Fruit fly (Drosophila melanogaster) whole organism, adult: ENCODE data around the gene dtn.

ENCODE experiments used
- CG11617 ChIP-seq: fragments of 200-800 bp; sonication (Bioruptor generic); optimal IDR thresholded peaks from 2 replicates; lab custom pipeline; 2017; ENCODE audit warnings: mild to moderate bottlenecking, missing biosample characterization, missing genetic modification reagents, missing genetic modification characterization
- CG12768 ChIP-seq: fragments of 200-800 bp; sonication (Bioruptor generic); optimal IDR thresholded peaks from 2 replicates; lab custom pipeline; 2017; ENCODE audit warnings: missing biosample characterization, missing genetic modification characterization, mild to moderate bottlenecking, moderate library complexity, missing genetic modification reagents
- CG14711 ChIP-seq: fragments of 200-800 bp; sonication (Bioruptor generic); optimal IDR thresholded peaks from 2 replicates; lab custom pipeline; 2018; ENCODE audit warnings: missing biosample characterization, mild to moderate bottlenecking, missing genetic modification characterization, moderate library complexity
- CG1620 ChIP-seq: fragments of 200-800 bp; sonication (Bioruptor generic); optimal IDR thresholded peaks from 2 replicates; lab custom pipeline; 2016; ENCODE audit warnings: missing biosample characterization, missing genetic modification characterization
- CG33017 ChIP-seq: fragments of 200-800 bp; sonication (Bioruptor generic); optimal IDR thresholded peaks from 2 replicates; lab custom pipeline; 2018; ENCODE audit warnings: missing biosample characterization, mild to moderate bottlenecking, missing genetic modification characterization, moderate library complexity
- CG5204 ChIP-seq: fragments of 200-800 bp; sonication (Bioruptor generic); optimal IDR thresholded peaks from 2 replicates; lab custom pipeline; 2016; ENCODE audit warnings: missing biosample characterization, missing genetic modification characterization
- CG7045 ChIP-seq: fragments of 200-800 bp; sonication (Bioruptor generic); optimal IDR thresholded peaks from 2 replicates; lab custom pipeline; 2017; ENCODE audit warnings: missing biosample characterization, mild to moderate bottlenecking, missing genetic modification characterization
- CG7101 ChIP-seq: fragments of 200-800 bp; sonication (Bioruptor generic); optimal IDR thresholded peaks from 2 replicates; lab custom pipeline; 2018; ENCODE audit warnings: missing biosample characterization, mild to moderate bottlenecking, missing genetic modification characterization, moderate library complexity
- Clk ChIP-seq: fragments of 200-800 bp; sonication (Bioruptor generic); optimal IDR thresholded peaks from 2 replicates; lab custom pipeline; 2017; ENCODE audit warnings: missing biosample characterization, missing genetic modification characterization
- Crg-1 ChIP-seq: fragments of 200-800 bp; sonication (Bioruptor generic); optimal IDR thresholded peaks from 2 replicates; lab custom pipeline; 2016; ENCODE audit warnings: missing biosample characterization, missing genetic modification characterization
- Hr96 ChIP-seq: fragments of 200-800 bp; sonication (Bioruptor generic); optimal IDR thresholded peaks from 2 replicates; lab custom pipeline; 2016; ENCODE audit warnings: missing biosample characterization, missing genetic modification characterization
- Mnt ChIP-seq: fragments of 200-800 bp; sonication (Bioruptor generic); optimal IDR thresholded peaks from 2 replicates; lab custom pipeline; 2016; ENCODE audit warnings: missing biosample characterization, mild to moderate bottlenecking, missing genetic modification characterization
- bab1 ChIP-seq: fragments of 200-800 bp; sonication (Bioruptor generic); optimal IDR thresholded peaks from 3 replicates; lab custom pipeline; 2019; ENCODE audit warnings: missing biosample characterization, mild to moderate bottlenecking, missing genetic modification characterization, moderate library complexity
- cic ChIP-seq: fragments of 200-800 bp; sonication (Bioruptor generic); optimal IDR thresholded peaks from 2 replicates; lab custom pipeline; 2017; ENCODE audit warnings: missing biosample characterization, mild to moderate bottlenecking, missing genetic modification characterization, moderate library complexity
- cnc ChIP-seq, 2 experiments: fragments of >200 bp; optimal IDR thresholded peaks; 2 replicates each; lab custom pipeline; 2017
- kay ChIP-seq: fragments of 200-800 bp; sonication (Bioruptor generic); peaks from one replicate; lab custom pipeline; 2016; ENCODE audit warnings: missing biosample characterization, missing genetic modification characterization, borderline replicate concordance
- ovo ChIP-seq: fragments of 200-800 bp; sonication (Bioruptor generic); optimal IDR thresholded peaks from 2 replicates; lab custom pipeline; 2016; ENCODE audit warnings: missing biosample characterization, missing genetic modification characterization
- pad ChIP-seq: fragments of 200-800 bp; sonication (Bioruptor generic); optimal IDR thresholded peaks from 3 replicates; lab custom pipeline; 2017; ENCODE audit warnings: missing biosample characterization, missing genetic modification characterization, mild to moderate bottlenecking, moderate library complexity, missing genetic modification reagents
- tj ChIP-seq: fragments of 200-800 bp; sonication (Bioruptor generic); optimal IDR thresholded peaks from 3 replicates; lab custom pipeline; 2017; ENCODE audit warnings: missing biosample characterization, mild to moderate bottlenecking, missing genetic modification characterization, moderate library complexity
- toe ChIP-seq: fragments of 200-800 bp; sonication (Bioruptor generic); optimal IDR thresholded peaks from 2 replicates; lab custom pipeline; 2016; ENCODE audit warnings: missing biosample characterization, missing genetic modification characterization

Gene dtn

DNA sequence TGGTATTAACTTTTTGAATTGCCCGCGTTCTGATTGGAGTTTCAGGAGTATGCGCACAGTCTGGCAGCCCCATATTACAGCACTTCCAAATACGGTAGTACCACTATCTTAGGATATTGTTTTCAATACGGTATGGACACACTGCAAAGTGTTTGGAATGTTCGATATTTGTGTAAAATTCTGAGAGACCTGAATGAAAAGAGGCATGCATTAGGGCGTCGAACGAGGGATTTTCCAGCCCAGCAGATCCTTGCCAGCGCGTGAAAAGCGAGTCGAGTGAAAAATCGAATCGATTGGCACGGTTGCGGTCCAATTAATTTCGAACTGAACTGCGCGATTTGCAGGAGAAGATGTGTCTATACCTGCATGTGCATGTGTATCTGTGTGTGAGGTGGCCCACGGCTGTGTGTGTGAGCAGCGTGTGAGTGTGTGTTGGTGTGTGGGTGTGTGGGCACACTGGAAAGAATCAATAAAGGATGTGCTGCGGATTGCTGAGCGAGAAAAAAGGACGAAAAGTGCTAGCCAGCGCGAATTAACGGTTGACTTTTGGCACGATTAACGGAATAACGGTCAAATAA is at the start of gene dtn:
dtn (plus strand) TSS at position 176 of the 578 bp plus-strand sequence.
- TF ChIP-seq Clk: no peak
- TF ChIP-seq Mnt: peak; percentile 18
- no peak for TF ChIP-seq CG12768 (GFP tag; lab: Kevin White, UChicago)
- no peak for TF ChIP-seq Hr96
- no peak for TF ChIP-seq CG7045 (GFP tag; lab: Kevin White, UChicago)
- TF ChIP-seq bab1 (GFP tag; lab: Kevin White, UChicago): no peak
- TF ChIP-seq pad: peak; percentile 30
- TF ChIP-seq cic (GFP tag; lab: Kevin White, UChicago): no peak
- TF ChIP-seq CG11617 (GFP tag; lab: Kevin White, UChicago): no peak

- TF ChIP-seq Hr96 (no peak), Mnt (no peak)
These were observed 46.0 kb upstream of the dtn start for dm6 chrX:6179428-6179827.

DNA sequence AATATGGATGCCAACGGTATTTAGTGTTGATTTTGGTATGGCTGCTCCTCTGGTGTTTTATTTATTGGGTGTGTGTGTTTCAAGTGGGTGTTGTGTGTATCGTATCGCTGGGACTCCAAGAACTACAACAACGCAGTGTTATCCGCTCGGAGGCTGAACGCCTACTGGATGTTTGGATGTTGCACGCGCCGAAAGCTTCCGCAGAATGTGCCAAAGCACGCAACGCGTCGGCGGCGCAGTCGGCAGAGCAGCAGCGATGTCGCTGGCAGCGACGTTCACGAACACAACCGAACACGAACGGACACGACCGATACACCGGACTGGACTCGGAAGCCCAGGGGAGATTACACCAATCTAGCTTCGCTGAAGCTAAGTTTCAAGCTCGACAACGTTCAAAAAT is 33.1 kb upstream of the dtn start, which contains the start of gene Ca-alpha1T:
Ca-alpha1T (minus strand) TSS at position 152 of the 400 bp plus-strand sequence.
- TF ChIP-seq CG7045 (GFP tag; lab: Kevin White, UChicago): no peak
- TF ChIP-seq bab1 (GFP tag; lab: Kevin White, UChicago): no peak
- TF ChIP-seq CG12768 (GFP tag; lab: Kevin White, UChicago): no peak
- TF ChIP-seq cic (GFP tag; lab: Kevin White, UChicago): no peak
- TF ChIP-seq CG14711 (tag; lab: Kevin White, UChicago): no peak
- TF ChIP-seq tj: no peak
- no peak for TF ChIP-seq CG11617 (GFP tag; lab: Kevin White, UChicago)
- no peak for TF ChIP-seq CG33017 (tag; lab: Kevin White, UChicago)
- TF ChIP-seq CG1620 (GFP tag; lab: Kevin White, UChicago): no peak
- TF ChIP-seq Crg-1 (GFP tag; lab: Kevin White, UChicago): no peak
- TF ChIP-seq cnc (optimal IDR thresholded peaks at IDR 0.05; lab: Kevin White, UChicago): no peak
- TF ChIP-seq Hr96: no peak
- no peak for TF ChIP-seq CG7101 (tag; lab: Kevin White, UChicago)
- no peak for TF ChIP-seq toe (GFP tag; lab: Kevin White, UChicago)
- no peak for TF ChIP-seq Mnt
- TF ChIP-seq Clk: no peak
- no peak for TF ChIP-seq pad
- TF ChIP-seq ovo (GFP tag; lab: Kevin White, UChicago): no peak

- TF ChIP-seq pad (peak; percentile 37), toe (GFP tag; lab: Kevin White, UChicago) (peak; percentile 5), CG5204 (peak; percentile 42), tj (peak; percentile 16), Mnt (peak; percentile 35), CG33017 (tag; lab: Kevin White, UChicago) (peak; percentile 82), ovo (GFP tag; lab: Kevin White, UChicago) (no peak), Hr96 (peak; percentile 12), kay (no peak), Crg-1 (GFP tag; lab: Kevin White, UChicago) (no peak), cnc (optimal IDR thresholded peaks at IDR 0.05; lab: Kevin White, UChicago) (no peak), CG7045 (GFP tag; lab: Kevin White, UChicago) (peak; percentile 63), bab1 (GFP tag; lab: Kevin White, UChicago) (no peak), CG1620 (GFP tag; lab: Kevin White, UChicago) (no peak), Clk (peak; percentile 21), cic (GFP tag; lab: Kevin White, UChicago) (peak; percentile 35), CG14711 (tag; lab: Kevin White, UChicago) (peak; percentile 79), CG7101 (tag; lab: Kevin White, UChicago) (peak; percentile 88), CG12768 (GFP tag; lab: Kevin White, UChicago) (peak; percentile 72), CG11617 (GFP tag; lab: Kevin White, UChicago) (peak; percentile 66)
These were observed 32.1 kb upstream of the dtn start for dm6 chrX:6193183-6193810.

DNA sequence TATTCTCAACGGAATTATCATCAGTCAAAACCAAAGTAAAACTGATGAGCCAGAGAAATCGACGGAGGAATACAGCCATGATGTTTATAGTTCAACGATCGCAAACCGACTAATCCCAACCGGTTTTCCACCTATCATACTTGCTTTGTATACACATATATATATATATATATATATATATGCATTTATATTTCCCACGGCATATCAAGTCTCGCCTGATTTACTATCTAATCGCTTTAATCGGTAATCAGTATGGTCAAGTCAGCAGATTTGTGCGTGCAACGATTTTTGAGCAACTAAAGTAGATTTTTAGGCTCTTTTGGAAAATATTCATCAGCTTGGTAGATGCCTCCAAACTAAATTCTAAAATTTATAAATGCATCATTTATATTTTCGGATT is 29.1 kb upstream of the dtn start, which contains the start of gene CG32750:
CG32750 (minus strand) TSS at position 101 of the 400 bp plus-strand sequence.
- no peak for TF ChIP-seq CG12768 (GFP tag; lab: Kevin White, UChicago)
- TF ChIP-seq pad: no peak
- no peak for TF ChIP-seq cnc (optimal IDR thresholded peaks at IDR 0.05; lab: Kevin White, UChicago)

DNA sequence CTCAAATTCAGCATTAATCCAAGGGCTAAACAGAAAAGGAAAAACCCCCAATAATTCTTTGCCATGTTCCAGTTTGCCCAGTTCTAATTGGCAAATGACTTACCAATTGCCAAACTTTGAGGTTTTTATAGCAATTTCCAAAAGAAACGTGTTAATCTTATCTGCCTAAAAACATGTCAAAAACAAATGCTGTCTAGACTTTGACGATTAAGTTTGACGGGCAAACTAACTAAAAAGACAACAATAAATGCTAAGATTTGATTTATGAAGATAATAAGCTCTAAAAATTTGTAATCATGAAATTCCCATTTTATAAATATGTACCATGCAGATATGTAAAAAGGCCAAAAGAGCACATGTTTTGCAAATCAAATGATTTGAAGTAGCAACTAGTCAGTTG is 26.9 kb upstream of the dtn start, which contains the start of gene CG32751:
CG32751 (minus strand) TSS at position 101 of the 400 bp plus-strand sequence.
- TF ChIP-seq Clk: no peak
- no peak for TF ChIP-seq kay
- TF ChIP-seq toe (GFP tag; lab: Kevin White, UChicago): no peak
- TF ChIP-seq CG5204: no peak

dm6 chrX:6199791-6200190 is 25.7 kb upstream of the dtn start, which contains the start of gene CG43090:
TSS of gene CG43090 (minus strand) at chrX:6199891.
- no peak for TF ChIP-seq cnc (optimal IDR thresholded peaks at IDR 0.05; lab: Kevin White, UChicago)
- TF ChIP-seq ovo (GFP tag; lab: Kevin White, UChicago): no peak
- TF ChIP-seq Hr96: no peak
- TF ChIP-seq bab1 (GFP tag; lab: Kevin White, UChicago): no peak
- no peak for TF ChIP-seq CG5204
- TF ChIP-seq CG12768 (GFP tag; lab: Kevin White, UChicago): no peak
- no peak for TF ChIP-seq CG11617 (GFP tag; lab: Kevin White, UChicago)
- no peak for TF ChIP-seq Clk
- no peak for TF ChIP-seq CG1620 (GFP tag; lab: Kevin White, UChicago)
- TF ChIP-seq CG7101 (tag; lab: Kevin White, UChicago): no peak
